Worm (Caenorhabditis elegans) whole organism, dauer: ENCODE data around the gene str-253.

ENCODE experiments used
- unc-62 ChIP-seq: sonication (generic microtip); optimal IDR thresholded peaks from 2 replicates; lab custom pipeline; 2017; ENCODE audit warnings: missing biosample characterization, missing genetic modification reagents, missing genetic modification characterization

str-253 gene

DNA sequence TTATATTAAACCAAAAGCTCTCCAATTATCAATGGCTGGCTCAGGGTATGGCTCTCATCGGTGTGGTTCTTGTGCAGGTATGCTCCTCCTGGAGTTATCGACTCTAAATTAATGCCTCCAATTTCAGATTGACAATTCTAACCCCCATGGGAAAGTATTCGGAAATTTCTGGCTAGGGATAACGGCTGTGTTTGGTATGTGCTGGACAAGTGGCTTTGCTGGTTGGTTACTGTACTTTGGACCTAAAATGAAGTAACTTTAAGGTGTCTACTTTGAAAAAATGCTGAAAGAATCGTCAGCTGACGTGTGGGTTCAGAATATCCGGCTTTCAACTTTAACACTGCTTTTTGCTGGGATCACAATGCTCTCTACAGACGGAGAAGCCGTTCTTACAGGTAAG lies 37.5 kb downstream of the str-253 start:
- TF ChIP-seq unc-62 = no peak

DNA sequence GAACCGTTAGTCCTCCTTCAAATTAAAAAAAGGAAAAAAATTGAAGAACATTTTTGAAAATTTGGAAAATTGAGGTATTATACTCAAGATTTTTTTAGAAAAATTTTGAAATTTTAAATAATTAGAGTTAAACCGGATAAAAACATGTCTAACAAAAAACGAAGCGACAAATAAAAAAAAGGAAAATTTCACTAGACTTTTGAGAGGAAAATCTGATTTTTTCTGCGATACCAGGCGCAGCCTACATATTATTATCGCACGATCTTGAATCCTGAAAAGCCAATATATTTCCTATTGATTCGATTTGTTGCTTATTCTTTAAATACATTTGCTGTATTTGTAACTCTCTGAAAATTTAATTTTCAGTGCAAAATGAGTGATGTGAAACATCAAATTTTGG lies 39.1 kb downstream of the str-253 start, which contains the start of gene nstp-8:
TSS of gene nstp-8 (plus strand) at position 301 of the 400 bp plus-strand sequence.
- no peak for TF ChIP-seq unc-62

DNA sequence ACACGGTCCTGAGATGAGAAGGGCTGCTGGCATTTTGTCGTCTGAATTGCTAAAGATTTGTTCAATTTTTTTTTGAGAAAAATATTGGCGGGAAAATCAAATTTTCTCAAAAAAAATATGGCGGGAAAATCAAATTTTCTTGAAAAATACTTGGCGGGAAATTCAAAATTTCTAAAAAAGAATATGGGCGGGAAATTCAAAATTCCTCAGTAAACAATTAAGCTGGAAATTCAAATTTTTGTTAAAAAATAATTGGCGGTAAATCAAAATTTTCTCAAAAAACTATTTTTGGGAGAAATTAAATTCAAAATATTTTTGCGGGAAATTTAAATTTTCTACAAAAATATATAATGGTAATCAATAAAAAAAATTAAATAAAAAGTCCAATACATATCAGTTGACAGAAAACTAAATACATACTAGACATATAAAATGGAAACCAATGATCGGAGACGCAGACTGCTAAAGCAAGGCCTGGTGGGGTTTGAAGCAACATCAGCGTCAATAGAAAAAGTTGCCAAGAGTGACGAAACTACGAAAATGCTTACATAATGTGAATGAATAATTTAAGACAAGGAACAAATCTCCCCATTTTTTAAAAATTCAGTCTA lies 39.9 kb downstream of the str-253 start, which contains the start of gene nhr-184:
TSS of gene nhr-184 (minus strand) at position 51 of the 611 bp plus-strand sequence.
- no peak for TF ChIP-seq unc-62

DNA sequence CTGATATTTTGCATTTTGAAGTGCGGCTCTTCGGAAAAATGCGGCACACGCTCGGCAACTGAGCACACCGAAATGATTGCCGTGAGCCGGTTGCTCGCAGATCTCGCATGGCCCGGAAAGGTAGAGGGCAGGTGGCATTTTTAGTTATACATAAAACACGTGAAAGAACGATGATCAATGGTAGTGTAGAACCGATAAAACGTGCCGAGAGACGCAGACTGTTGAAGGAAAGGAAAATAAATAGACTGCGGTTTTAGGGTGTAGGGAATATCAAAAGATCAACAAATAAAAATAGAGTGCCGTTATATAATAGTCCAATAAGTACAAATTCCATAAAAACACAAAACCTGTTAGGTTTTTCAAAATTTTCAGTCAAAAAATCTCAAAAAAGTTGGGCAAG lies 42.5 kb downstream of the str-253 start, which contains the start of gene nhr-133:
TSS of gene nhr-133 (minus strand) at position 183 of the 400 bp plus-strand sequence.
- TF ChIP-seq unc-62 = no peak

DNA sequence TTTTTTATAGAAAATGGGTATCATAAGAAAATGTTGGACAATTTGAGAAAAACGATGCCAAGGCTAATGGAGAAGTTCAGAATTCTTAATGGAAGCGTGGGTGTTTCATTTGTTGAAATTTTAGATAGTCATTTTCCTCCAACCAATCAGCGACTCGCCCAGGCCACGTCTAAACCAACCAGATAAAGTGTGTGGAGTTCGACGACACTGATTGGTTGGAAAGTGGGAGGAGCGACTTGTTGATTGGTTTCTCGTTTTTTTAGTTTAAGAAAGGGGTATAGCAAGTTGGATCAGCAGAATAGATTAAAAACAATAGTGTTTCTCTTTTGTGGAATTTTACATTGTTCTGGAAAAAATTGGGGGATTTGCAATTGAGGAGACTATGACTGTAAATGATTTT lies 46.9 kb downstream of the str-253 start:
- TF ChIP-seq unc-62 = no peak

DNA sequence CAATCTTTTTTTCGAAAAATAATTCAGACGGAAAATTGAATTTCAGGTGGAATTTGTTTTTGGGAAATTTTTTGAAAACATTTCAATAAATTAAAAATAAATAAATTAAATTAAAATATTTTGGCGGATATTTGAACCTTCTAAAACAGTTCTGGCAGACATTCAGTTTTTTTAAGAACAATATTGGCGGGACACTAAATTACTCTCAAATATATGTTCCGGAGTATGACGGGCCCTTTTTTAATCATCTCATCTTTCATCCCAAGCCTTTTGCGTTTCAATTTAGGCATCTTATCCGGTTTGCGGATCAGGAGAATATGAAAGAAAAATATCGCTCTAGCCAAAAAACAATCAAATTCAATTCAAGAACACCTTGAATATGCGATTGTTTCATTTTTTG lies 47.6 kb downstream of the str-253 start, which contains the start of gene svh-11:
TSS of gene svh-11 (plus strand) at position 301 of the 400 bp plus-strand sequence.
- no peak for TF ChIP-seq unc-62

DNA sequence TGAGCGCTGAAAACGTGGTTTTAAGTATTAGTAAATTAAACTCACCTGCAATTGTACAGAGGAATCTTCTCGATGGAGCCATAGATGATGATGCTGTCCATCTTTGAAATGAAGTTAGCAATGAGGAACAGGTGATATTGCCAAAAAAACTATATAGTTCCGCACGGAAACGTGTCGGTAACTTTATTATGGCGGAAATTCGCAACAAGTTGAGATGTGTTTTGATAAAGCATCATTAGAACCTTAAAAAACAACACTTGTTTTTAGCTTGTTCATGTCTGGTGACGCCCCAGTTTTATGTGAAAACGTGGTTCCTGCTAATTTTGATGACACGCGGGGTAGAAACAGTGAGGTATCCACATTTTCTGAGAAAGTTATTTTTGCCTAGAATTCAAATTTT lies 48.2 kb downstream of the str-253 start, which contains the start of gene srt-40:
TSS of gene srt-40 (minus strand) at position 101 of the 400 bp plus-strand sequence.
- no peak for TF ChIP-seq unc-62

DNA sequence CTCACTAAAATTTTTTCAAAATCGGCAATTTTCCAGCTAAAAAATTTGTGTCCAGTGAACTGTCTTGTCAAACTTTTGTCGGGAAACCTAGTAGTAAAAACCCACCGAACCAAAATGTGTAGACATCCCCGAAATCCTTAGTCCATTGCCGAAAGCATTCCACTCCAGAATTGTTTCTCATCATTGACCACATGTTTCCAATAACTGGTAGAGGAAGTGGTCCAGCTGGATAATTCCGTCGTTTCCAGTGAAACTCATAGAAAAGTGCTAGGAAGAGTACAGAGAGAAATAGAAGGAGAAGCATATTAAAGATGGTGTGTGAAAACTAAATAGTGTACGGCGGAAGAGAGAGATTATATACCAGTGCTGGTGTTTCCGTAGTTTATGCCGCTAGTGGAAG lies 50.3 kb downstream of the str-253 start, which contains the start of gene cyp-33C12:
TSS of gene cyp-33C12 (minus strand) at position 321 of the 400 bp plus-strand sequence.
- no peak for TF ChIP-seq unc-62
